Fruit fly (Drosophila melanogaster): ENCODE results near the gene CG33648.

Gene CG33648

DNA sequence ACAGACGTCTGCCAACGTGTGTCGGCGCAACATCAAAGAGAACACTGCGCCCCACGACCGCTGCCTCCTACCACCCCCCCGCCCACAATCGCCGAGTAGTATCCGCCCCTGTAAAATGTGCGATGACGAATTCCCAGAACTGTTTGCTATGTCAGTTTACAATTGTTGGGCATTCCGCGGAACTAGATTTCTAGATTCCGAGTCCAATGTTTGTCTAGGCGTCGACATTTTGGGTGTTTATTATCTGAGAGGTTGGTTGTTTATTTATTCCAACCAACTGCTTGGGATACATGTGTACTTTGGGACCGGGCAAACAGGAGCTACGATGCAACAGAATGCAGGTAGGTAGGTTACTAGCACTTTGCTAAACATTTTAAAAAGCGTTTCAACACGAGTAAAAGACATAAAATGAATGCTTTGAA, 21.2 kb downstream of the CG33648 start (continued):
- peak; percentile 5; the same call in 1 of the 2 replicates for TF ChIP-seq ranshi (GFP tag; IDR thresholded peaks at IDR 0.05)
- TF ChIP-seq Mes4 (GFP tag; optimal IDR thresholded peaks at IDR 0.05), result peak; percentile 42
- TF ChIP-seq CG2875 (GFP tag; optimal IDR thresholded peaks at IDR 0.05), result peak; percentile 81
- TF ChIP-seq wek (GFP tag; optimal IDR thresholded peaks at IDR 0.05), result peak; percentile 75
- TF ChIP-seq CG2116 (GFP tag; optimal IDR thresholded peaks at IDR 0.05), result peak; percentile 55
- peak; percentile 28 for TF ChIP-seq maf-S (GFP tag; optimal IDR thresholded peaks at IDR 0.05)
- no peak for TF ChIP-seq pzg (GFP tag; optimal IDR thresholded peaks at IDR 0.05)
- peak; percentile 42 for TF ChIP-seq Lhr (GFP tag; optimal IDR thresholded peaks at IDR 0.05)
- TF ChIP-seq CG1529 (GFP tag; optimal IDR thresholded peaks at IDR 0.05), result peak; percentile 55
- TF ChIP-seq abd-A (tag; optimal IDR thresholded peaks at IDR 0.05), result peak; percentile 8
- peak; percentile 57 for TF ChIP-seq CG7556 (GFP tag; optimal IDR thresholded peaks at IDR 0.05)
- no peak for TF ChIP-seq Oaz (GFP tag; IDR thresholded peaks at IDR 0.05)
- no peak for TF ChIP-seq HLH3B (GFP tag; IDR thresholded peaks at IDR 0.05)
- no peak for TF ChIP-seq ap (GFP tag; IDR thresholded peaks at IDR 0.05)
- TF ChIP-seq CG1792 (GFP tag; optimal IDR thresholded peaks at IDR 0.05), result peak; percentile 31
- peak; percentile 95 for TF ChIP-seq chm (GFP tag; IDR thresholded peaks at IDR 0.05)
- TF ChIP-seq Asciz (GFP tag; optimal IDR thresholded peaks at IDR 0.05), result peak; percentile 53
- TF ChIP-seq sob (GFP tag; IDR thresholded peaks at IDR 0.05), result peak; percentile 41; the same call in 1 of the 2 replicates
- no peak for TF ChIP-seq gfzf (GFP tag; optimal IDR thresholded peaks at IDR 0.05)
- no peak for TF ChIP-seq CG3726 (GFP tag; IDR thresholded peaks at IDR 0.05)
- peak; percentile 42; the same call in 1 of the 2 replicates for TF ChIP-seq CG1024 (GFP tag; IDR thresholded peaks at IDR 0.05)
- TF ChIP-seq fd96Cb (tag; optimal IDR thresholded peaks at IDR 0.05), result no peak
- peak in 1 of 2 experiments; percentile 70 for TF ChIP-seq Hr51 (GFP tag; optimal IDR thresholded peaks at IDR 0.05)
- TF ChIP-seq CG14860 (GFP tag; IDR thresholded peaks at IDR 0.05; ENCODE audit: partially characterized antibody), result no peak
- no peak for TF ChIP-seq CG10565 (GFP tag; optimal IDR thresholded peaks at IDR 0.05)
- peak; percentile 17 for TF ChIP-seq nmo (GFP tag; optimal IDR thresholded peaks at IDR 0.05)
- peak; percentile 57 for TF ChIP-seq gem (tag; optimal IDR thresholded peaks at IDR 0.05)
- TF ChIP-seq CG12219 (GFP tag; optimal IDR thresholded peaks at IDR 0.05), result peak; percentile 17
- TF ChIP-seq Pdp1 (GFP tag; optimal IDR thresholded peaks at IDR 0.05), result peak in 1 of 2 experiments; percentile 64
- no peak for TF ChIP-seq Dref (GFP tag; IDR thresholded peaks at IDR 0.05)
- TF ChIP-seq CG18619 (GFP tag; optimal IDR thresholded peaks at IDR 0.05), result peak; percentile 49
- TF ChIP-seq CG1602 (GFP tag; optimal IDR thresholded peaks at IDR 0.05), result peak; percentile 52
- peak; percentile 56 to 68 for TF ChIP-seq chif (GFP tag; optimal IDR thresholded peaks at IDR 0.05)
- peak; percentile 8 for TF ChIP-seq caup (GFP tag; optimal IDR thresholded peaks at IDR 0.05; ENCODE audit: severe bottlenecking)
- peak; percentile 40 for TF ChIP-seq CG12942 (GFP tag; optimal IDR thresholded peaks at IDR 0.05)
- peak; percentile 78 for TF ChIP-seq CG8290 (GFP tag; optimal IDR thresholded peaks at IDR 0.05)
- peak in 1 of 2 experiments; percentile 91 for TF ChIP-seq CG8290 (tag; optimal IDR thresholded peaks at IDR 0.05)
- peak; percentile 94 for TF ChIP-seq Kr (GFP tag; optimal IDR thresholded peaks at IDR 0.05)
- no peak for TF ChIP-seq CG11695 (GFP tag; IDR thresholded peaks at IDR 0.05)
- peak; percentile 11 for TF ChIP-seq CG30431 (GFP tag; optimal IDR thresholded peaks at IDR 0.05)
- TF ChIP-seq CG1233 (GFP tag; optimal IDR thresholded peaks at IDR 0.05), result peak; percentile 76
- no peak for TF ChIP-seq trem (tag; optimal IDR thresholded peaks at IDR 0.05)
- TF ChIP-seq tx (GFP tag; optimal IDR thresholded peaks at IDR 0.05), result no peak
- peak; percentile 91 for TF ChIP-seq fd102C (GFP tag; optimal IDR thresholded peaks at IDR 0.05)
- TF ChIP-seq CG17361 (GFP tag; IDR thresholded peaks at IDR 0.05), result peak; percentile 23; the same call in 1 of the 3 replicates
- peak; percentile 22; the same call in 1 of the 2 replicates for TF ChIP-seq CG6689 (GFP tag; IDR thresholded peaks at IDR 0.05)
- peak; percentile 93 for TF ChIP-seq ac (GFP tag; optimal IDR thresholded peaks at IDR 0.05)
- peak; percentile 48; the same call in 1 of the 3 replicates for TF ChIP-seq gce (GFP tag; IDR thresholded peaks at IDR 0.05)
- peak; percentile 70 for TF ChIP-seq bab2 (GFP tag; optimal IDR thresholded peaks at IDR 0.05)
- peak; percentile 15 for TF ChIP-seq Sry-δ (GFP tag; optimal IDR thresholded peaks at IDR 0.05)

All from whole organism, embryonic.